Fruit fly (Drosophila melanogaster) Kc167 (cell line): Measurements from ENCODE around the gene ATPsyndelta.

ENCODE experiments used
- Myc ChIP-seq: fragments of >200 bp; optimal IDR thresholded peaks from 2 replicates; lab custom pipeline; 2017; ENCODE audit warnings: missing external identifiers
- Sin3A ChIP-seq: fragments of >200 bp; optimal IDR thresholded peaks from 2 replicates; lab custom pipeline; 2018; ENCODE audit warnings: missing external identifiers
- h ChIP-seq: fragments of >200 bp; optimal IDR thresholded peaks from 3 replicates; lab custom pipeline; 2018; ENCODE audit warnings: missing external identifiers
- insv ChIP-seq: fragments of >200 bp; optimal IDR thresholded peaks from 3 replicates; lab custom pipeline; 2018; ENCODE audit warnings: missing external identifiers
- psq ChIP-seq: fragments of >200 bp; optimal IDR thresholded peaks from 2 replicates; lab custom pipeline; 2017; ENCODE audit warnings: missing external identifiers
- ttk ChIP-seq: sonication (Bioruptor generic); optimal IDR thresholded peaks from 2 replicates; lab custom pipeline; 2017; ENCODE audit warnings: missing external identifiers

Gene ATPsyndelta

DNA sequence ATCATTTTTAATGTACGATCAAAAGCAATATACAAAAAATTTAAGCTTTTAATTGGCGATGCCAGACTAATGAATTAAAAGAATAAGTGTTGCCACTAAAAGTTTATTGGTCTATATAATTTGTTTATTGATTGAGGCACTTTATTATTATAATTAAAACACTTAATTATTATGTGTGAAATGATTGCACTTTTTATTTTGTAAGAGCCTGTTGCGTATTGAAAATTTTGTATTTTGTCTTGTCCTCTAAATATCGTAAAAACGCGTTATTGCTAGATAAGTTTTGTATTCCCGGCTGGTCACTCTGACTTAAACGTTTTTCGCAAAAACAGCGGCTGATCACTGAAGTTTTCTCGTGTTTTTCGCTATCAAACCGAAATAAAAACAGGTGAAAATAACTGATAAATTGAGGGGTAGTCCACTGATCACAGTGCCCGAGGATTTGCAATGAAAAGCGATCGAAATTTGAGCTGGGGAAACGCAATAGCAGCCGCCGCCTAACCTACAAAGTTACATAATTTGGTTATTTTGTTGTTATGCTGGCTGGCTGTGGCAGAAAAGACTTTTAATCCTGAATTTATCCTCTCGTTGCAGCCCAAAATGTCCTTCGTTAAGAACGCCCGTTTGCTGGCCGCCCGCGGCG, at the start of gene ATPsyndelta:
TSS of gene ATPsyndelta (plus strand) at position 284 of the 643 bp plus-strand sequence.
- TF ChIP-seq Sin3A (lab: Kevin White, UChicago): no peak

dm6 chrX:10182867-10183266, 29.9 kb upstream of the ATPsyndelta start:
- TF ChIP-seq h (lab: Kevin White, UChicago): no peak
- TF ChIP-seq Sin3A (lab: Kevin White, UChicago): no peak
- TF ChIP-seq Myc (lab: Kevin White, UChicago): no peak
- no peak for TF ChIP-seq insv (lab: Kevin White, UChicago)
- TF ChIP-seq ttk: no peak
- TF ChIP-seq psq (lab: Kevin White, UChicago): no peak

DNA sequence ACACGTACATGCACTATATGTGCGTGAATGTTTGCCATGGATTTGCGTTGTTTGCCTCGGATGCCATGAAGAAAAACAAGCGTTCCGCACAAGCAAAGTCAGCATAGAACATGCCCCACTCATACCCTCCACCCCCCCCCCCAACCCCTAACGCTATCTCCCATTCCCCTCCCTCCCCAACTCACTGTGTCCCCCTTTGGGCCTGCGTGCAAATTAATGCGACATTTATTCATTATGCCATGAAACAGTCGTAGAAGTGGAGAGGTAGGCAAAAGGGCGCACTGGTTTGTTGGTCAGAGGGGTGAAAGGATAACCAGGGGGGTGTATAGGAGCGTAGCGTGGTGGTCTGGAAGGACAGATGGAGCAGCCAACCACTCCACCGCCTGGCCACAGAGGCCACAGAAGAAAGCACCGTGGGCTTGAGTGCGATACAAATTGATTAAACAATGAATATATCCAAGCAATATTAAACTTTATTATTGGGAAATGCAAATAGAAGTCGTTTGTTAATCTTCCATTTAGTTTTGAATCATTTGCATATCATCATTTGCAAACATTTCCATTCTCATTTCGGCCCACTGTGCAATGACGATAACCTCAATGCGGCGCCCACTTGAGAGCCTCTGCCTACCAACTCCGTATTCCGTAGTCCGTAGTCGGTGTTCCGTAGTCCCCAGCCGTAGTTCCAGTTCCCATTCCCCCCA, 28.3 kb upstream of the ATPsyndelta start:
- TF ChIP-seq Myc (lab: Kevin White, UChicago) (no peak), insv (lab: Kevin White, UChicago) (no peak), h (lab: Kevin White, UChicago) (no peak), psq (lab: Kevin White, UChicago) (no peak), Sin3A (lab: Kevin White, UChicago) (no peak), ttk (no peak)

DNA sequence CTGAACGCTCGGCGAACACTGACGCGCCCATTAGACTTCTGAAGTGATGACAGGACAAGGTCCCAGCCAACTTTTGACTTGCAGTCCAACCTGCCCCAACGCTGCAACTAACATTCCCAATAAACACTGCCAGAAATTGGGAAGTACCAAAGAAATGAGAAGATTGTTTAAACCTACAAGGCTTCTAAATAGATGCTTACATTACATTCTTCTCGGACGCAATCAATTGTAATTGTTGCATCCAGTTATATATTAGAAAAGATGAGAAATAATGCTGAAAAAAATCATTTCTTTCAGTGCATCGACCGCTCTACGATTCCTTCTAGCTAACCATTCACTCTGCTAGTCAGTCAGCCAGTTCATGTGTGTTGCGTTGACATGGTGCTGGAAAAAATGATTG, 10.2 kb upstream of the ATPsyndelta start:
- TF ChIP-seq ttk (no peak), psq (lab: Kevin White, UChicago) (no peak), h (lab: Kevin White, UChicago) (no peak), insv (lab: Kevin White, UChicago) (no peak), Sin3A (lab: Kevin White, UChicago) (no peak), Myc (lab: Kevin White, UChicago) (no peak)

- TF ChIP-seq Myc (lab: Kevin White, UChicago) (no peak), psq (lab: Kevin White, UChicago) (no peak), ttk (no peak)
These were observed 6.7 kb upstream of the ATPsyndelta start for dm6 chrX:10206086-10206485.

dm6 chrX:10209556-10210164, 3.1 kb upstream of the ATPsyndelta start:
- no peak for TF ChIP-seq insv (lab: Kevin White, UChicago)
- no peak for TF ChIP-seq Myc (lab: Kevin White, UChicago)
- TF ChIP-seq ttk: no peak
- TF ChIP-seq psq (lab: Kevin White, UChicago): no peak
- no peak for TF ChIP-seq Sin3A (lab: Kevin White, UChicago)
- no peak for TF ChIP-seq h (lab: Kevin White, UChicago)

DNA sequence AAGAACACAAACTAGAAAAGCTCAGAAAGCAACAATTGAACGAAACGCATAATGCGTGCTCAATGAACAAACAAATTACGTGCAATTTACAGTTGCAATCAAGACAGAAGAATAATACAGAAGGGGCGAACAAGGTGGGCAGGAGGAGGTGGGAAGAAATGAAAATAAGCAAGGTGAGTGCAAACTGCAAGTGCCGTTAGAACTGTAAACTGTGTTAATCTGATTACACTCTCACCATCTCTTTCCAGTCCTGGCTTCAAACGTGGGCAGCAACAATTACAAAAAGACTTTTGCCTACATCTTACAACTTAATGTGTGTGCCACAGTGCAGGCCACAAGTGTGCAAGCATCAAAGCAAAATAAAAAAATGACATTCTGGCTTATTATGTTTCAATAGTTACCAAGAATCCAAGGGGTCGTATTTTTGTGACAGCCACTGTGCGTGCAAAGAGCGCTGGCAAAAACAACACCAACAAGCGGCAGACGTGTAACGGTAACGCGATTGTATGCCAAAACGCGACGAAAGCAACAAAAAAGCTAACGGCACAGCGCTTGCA, 2.4 kb upstream of the ATPsyndelta start:
- TF ChIP-seq ttk: no peak
- TF ChIP-seq Myc (lab: Kevin White, UChicago): no peak
- no peak for TF ChIP-seq Sin3A (lab: Kevin White, UChicago)
- TF ChIP-seq h (lab: Kevin White, UChicago): no peak
- no peak for TF ChIP-seq insv (lab: Kevin White, UChicago)
- TF ChIP-seq psq (lab: Kevin White, UChicago): no peak

- TF ChIP-seq h (lab: Kevin White, UChicago): no peak
- no peak for TF ChIP-seq psq (lab: Kevin White, UChicago)
- no peak for TF ChIP-seq ttk
- TF ChIP-seq Sin3A (lab: Kevin White, UChicago): no peak
- no peak for TF ChIP-seq Myc (lab: Kevin White, UChicago)
- TF ChIP-seq insv (lab: Kevin White, UChicago): no peak
These were observed 1.4 kb upstream of the ATPsyndelta start for dm6 chrX:10211128-10211914.

- TF ChIP-seq insv (lab: Kevin White, UChicago) (no peak), psq (lab: Kevin White, UChicago) (no peak), Myc (lab: Kevin White, UChicago) (no peak), h (lab: Kevin White, UChicago) (no peak), Sin3A (lab: Kevin White, UChicago) (no peak), ttk (no peak)
These were observed 652 bp upstream of the ATPsyndelta start, which contains the start of gene Ypel for dm6 chrX:10212118-10212517. Gene Ypel, minus strand, starts transcription at chrX:10212374.

- TF ChIP-seq Sin3A (lab: Kevin White, UChicago): no peak
These were observed 4.0 kb downstream of the ATPsyndelta start, which contains the start of gene CG2962 for dm6 chrX:10216634-10217239. Gene CG2962, minus strand, starts transcription at chrX:10216642.

DNA sequence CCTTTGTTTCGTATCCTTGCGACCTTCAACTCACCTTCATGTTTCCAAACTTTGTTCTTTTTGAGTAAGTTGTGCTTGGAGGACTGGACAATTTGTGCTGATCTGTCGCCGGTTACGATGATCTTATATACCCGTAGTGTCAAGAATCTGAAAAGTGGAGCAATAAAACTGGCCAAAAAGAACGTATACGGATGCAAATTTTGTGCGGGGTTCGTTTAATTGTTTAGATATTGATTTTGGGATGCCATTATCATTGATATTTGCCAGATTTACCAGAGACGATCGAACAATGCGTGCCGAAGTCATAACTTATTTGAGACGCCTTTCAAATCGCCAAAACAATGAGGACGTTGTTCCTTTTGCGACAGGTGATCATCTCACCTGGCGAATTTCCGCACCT, 6.3 kb downstream of the ATPsyndelta start, which contains the start of gene CG15308:
TSS of gene CG15308 (minus strand) at position 101 of the 400 bp plus-strand sequence.
- TF ChIP-seq Myc (lab: Kevin White, UChicago) (no peak), Sin3A (lab: Kevin White, UChicago) (no peak), psq (lab: Kevin White, UChicago) (no peak), insv (lab: Kevin White, UChicago) (no peak), h (lab: Kevin White, UChicago) (no peak), ttk (no peak)
